Worm (Caenorhabditis elegans): ENCODE measurements around the gene T12G3.6.

ce11 chrIV:12044844-12045738, 14.0 kb upstream of the T12G3.6 start:
- TF ChIP-seq W03F9.2 (tag; optimal IDR thresholded peaks at IDR 0.05) (no peak), him-1 (tag; optimal IDR thresholded peaks at IDR 0.05) (no peak)
